Worm (Caenorhabditis elegans): Measurements from ENCODE around the gene C33E10.8.

C33E10.8 gene

DNA sequence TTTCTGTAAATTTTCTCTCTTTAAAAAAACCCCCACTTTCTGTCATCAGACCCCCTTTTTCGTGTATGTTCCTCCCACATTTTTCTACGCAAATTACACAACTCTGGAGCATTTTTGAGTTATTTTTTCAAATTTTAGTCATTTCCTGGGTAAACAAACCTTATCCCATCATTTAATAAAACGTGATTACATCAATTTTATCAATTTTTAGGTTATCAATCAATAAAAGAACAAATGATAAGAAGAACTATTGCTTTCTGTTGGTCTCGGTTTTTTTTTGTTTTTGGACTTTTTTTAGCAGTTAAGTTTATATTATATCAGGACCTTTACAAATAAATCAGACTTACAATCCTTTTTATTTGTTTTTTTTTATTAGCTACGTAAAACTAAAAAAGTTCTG, 41.7 kb upstream of the C33E10.8 start, which contains the start of gene C53C11.2 (continued):
- TF ChIP-seq lin-39 (tag; optimal IDR thresholded peaks at IDR 0.05) (no peak), spr-1 (tag; optimal IDR thresholded peaks at IDR 0.05) (no peak), Y105C5A.15 (GFP tag; IDR thresholded peaks at IDR 0.05) (no peak), egl-27 (tag; optimal IDR thresholded peaks at IDR 0.05) (no peak), nhr-237 (tag; optimal IDR thresholded peaks at IDR 0.05) (no peak), daf-12 (tag; optimal IDR thresholded peaks at IDR 0.05) (no peak), nhr-77 (tag; optimal IDR thresholded peaks at IDR 0.05) (no peak), aly-2 (tag; optimal IDR thresholded peaks at IDR 0.05) (no peak), nhr-48 (tag; optimal IDR thresholded peaks at IDR 0.05) (no peak), mdl-1 (tag; optimal IDR thresholded peaks at IDR 0.05) (no peak), ceh-20 (GFP tag; IDR thresholded peaks at IDR 0.05) (no peak), daf-19 (GFP tag; conservative IDR thresholded peaks at IDR 0.05) (no peak), arid-1 (GFP tag; conservative IDR thresholded peaks at IDR 0.05) (no peak)

ce11 chrX:17333752-17334151, 39.1 kb upstream of the C33E10.8 start, which contains the start of gene C53C11.5:
C53C11.5 (plus strand) TSS chrX:17334052.
- TF ChIP-seq tra-1 (GFP tag; IDR thresholded peaks at IDR 0.05) (no peak), aly-2 (tag; optimal IDR thresholded peaks at IDR 0.05) (no peak), F37D6.2 (tag; optimal IDR thresholded peaks at IDR 0.05) (no peak), R02D3.7 (tag; optimal IDR thresholded peaks at IDR 0.05) (no peak), nhr-11 (tag; optimal IDR thresholded peaks at IDR 0.05) (no peak), madf-5 (GFP tag; IDR thresholded peaks at IDR 0.05) (no peak), ztf-7 (tag; optimal IDR thresholded peaks at IDR 0.05) (no peak), daf-8 (GFP tag; IDR thresholded peaks at IDR 0.05) (no peak), lsy-2 (tag; optimal IDR thresholded peaks at IDR 0.05) (no peak), lin-15B (tag; optimal IDR thresholded peaks at IDR 0.05) (no peak), mep-1 (tag; optimal IDR thresholded peaks at IDR 0.05) (no peak), snpc-4 (tag; optimal IDR thresholded peaks at IDR 0.05) (no peak), hif-1 (tag; optimal IDR thresholded peaks at IDR 0.05) (no peak), nhr-48 (tag; optimal IDR thresholded peaks at IDR 0.05) (no peak), T20F7.1 (GFP tag; optimal IDR thresholded peaks at IDR 0.05) (no peak), zfp-2 (tag; optimal IDR thresholded peaks at IDR 0.05) (no peak)

DNA sequence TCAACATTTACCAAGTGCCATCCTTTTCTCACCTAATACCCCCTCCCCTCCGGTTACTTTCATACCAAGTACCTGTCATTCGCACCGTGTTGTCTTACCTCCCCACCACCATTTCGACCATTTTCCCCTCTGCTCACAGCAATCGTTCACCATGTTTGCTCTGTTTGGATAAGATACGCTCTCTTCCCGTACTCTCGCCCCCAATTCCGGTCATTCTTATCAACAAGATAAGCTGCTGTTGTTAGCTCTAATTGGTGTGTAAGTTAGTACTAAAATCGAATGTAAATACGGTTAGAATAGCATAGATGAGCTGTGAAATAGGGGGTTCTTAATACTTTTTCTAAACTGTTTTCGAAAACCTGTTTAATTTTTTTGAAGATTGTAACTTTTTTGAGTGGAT, 35.9 kb upstream of the C33E10.8 start:
- TF ChIP-seq daf-19 (GFP tag; conservative IDR thresholded peaks at IDR 0.05) (no peak), ceh-20 (GFP tag; IDR thresholded peaks at IDR 0.05) (no peak), daf-12 (tag; optimal IDR thresholded peaks at IDR 0.05) (no peak), dmd-9 (GFP tag; IDR thresholded peaks at IDR 0.05) (no peak), unc-62 (GFP tag; optimal IDR thresholded peaks at IDR 0.05 in 1 of 2) (peak in 1 of 2 experiments; percentile 38), unc-62 (tag; optimal IDR thresholded peaks at IDR 0.05) (no peak), daf-16 (GFP tag; optimal IDR thresholded peaks at IDR 0.05) (no peak), daf-16 (tag; optimal IDR thresholded peaks at IDR 0.05) (peak; percentile 54), hlh-11 (tag; optimal IDR thresholded peaks at IDR 0.05) (no peak), fkh-10 (GFP tag; optimal IDR thresholded peaks at IDR 0.05) (no peak), nhr-10 (tag; optimal IDR thresholded peaks at IDR 0.05) (no peak), mdt-29 (GFP tag; IDR thresholded peaks at IDR 0.05) (no peak), nhr-111 (GFP tag; optimal IDR thresholded peaks at IDR 0.05) (no peak), nhr-6 (tag; optimal IDR thresholded peaks at IDR 0.05) (no peak), dve-1 (tag; optimal IDR thresholded peaks at IDR 0.05; ENCODE audit: insufficient read depth) (peak; percentile 1), zip-2 (tag; optimal IDR thresholded peaks at IDR 0.05) (no peak), Y105C5A.15 (GFP tag; IDR thresholded peaks at IDR 0.05) (no peak)

Data from whole organism, L4 larva.